Fruit fly (Drosophila melanogaster): ENCODE results near the gene sens-2.

sens-2 gene

DNA sequence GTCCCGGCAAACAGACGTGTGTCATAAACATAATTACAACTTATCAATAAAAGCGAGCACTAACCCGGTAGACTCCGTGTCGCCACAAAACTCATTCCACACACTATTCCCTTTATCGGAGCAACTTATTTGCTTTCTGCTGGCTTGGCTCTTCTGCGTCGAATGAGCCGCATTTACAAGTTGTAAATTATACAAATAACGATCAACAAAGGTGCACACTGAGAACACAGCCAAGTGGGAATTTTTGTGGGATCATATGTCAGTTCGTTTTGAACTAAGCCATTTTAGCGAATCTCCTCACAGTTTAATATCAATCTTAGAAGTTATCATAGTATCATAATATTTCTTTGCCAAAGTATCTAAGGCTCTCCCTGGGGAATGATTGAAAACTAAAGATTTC lies 3.4 kb upstream of the sens-2 start:
- TF ChIP-seq HLH106 (tag; optimal IDR thresholded peaks at IDR 0.05) (no peak), woc (GFP tag; optimal IDR thresholded peaks at IDR 0.05) (no peak), N (GFP tag; optimal IDR thresholded peaks at IDR 0.05) (no peak), dsf (GFP tag; optimal IDR thresholded peaks at IDR 0.05; ENCODE audit: borderline replicate concordance) (no peak), Rel (GFP tag; optimal IDR thresholded peaks at IDR 0.05) (no peak), Rel (tag; optimal IDR thresholded peaks at IDR 0.05) (no peak), jim (GFP tag; optimal IDR thresholded peaks at IDR 0.05) (no peak), foxo (GFP tag; optimal IDR thresholded peaks at IDR 0.05) (no peak), CrebA (GFP tag; optimal IDR thresholded peaks at IDR 0.05; ENCODE audit: borderline replicate concordance) (no peak), ey (GFP tag; optimal IDR thresholded peaks at IDR 0.05) (no peak), Sp1 (GFP tag; optimal IDR thresholded peaks at IDR 0.05) (no peak), Abd-B (GFP tag; optimal IDR thresholded peaks at IDR 0.05) (no peak), dl (GFP tag; optimal IDR thresholded peaks at IDR 0.05; ENCODE audit: insufficient read depth in 1 of 2, partially characterized antibody in 2 of 2) (no peak), Hr78 (GFP tag; optimal IDR thresholded peaks at IDR 0.05) (no peak), fru (GFP tag; optimal IDR thresholded peaks at IDR 0.05) (no peak), Dif (GFP tag; optimal IDR thresholded peaks at IDR 0.05; ENCODE audit: partially characterized antibody) (no peak), h (GFP tag; optimal IDR thresholded peaks at IDR 0.05) (no peak)

DNA sequence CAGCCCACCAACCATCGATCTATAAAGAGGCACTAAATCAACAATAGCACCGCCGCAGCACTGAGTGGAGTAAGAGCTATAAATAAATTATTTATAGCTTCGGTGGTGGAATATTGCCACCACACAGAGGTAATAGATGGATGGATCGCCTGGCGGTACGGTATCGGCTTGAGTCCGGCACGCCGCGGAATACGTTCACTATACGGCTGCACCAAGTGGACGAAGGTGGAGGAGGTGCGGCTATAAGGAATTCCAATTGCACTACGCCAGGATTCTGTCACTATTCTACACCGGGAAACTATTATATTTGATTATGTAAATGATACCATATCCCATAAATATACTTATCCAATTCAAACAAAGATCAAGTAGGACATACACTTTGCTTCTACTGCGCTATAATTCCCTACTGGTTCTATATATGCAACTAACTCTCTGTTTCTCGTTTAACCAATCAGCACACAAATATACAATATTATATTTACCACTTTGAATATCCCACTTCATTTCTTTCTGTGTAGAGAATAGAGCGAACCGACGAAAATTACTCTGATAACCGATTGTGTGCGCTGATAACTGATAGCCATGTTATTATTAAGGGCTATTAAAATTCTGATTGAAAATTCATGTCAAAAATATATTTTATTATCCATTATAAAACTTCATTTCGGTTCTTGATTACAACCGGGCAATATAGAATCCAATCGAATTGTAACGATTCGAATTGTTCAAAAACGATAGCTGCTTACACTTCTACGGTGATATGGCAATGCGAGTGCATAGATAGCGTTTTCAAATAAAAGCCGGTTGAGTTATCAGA lies 2.3 kb upstream of the sens-2 start:
- TF ChIP-seq sv (GFP tag; optimal IDR thresholded peaks at IDR 0.05) (peak; percentile 17), tai (GFP tag; optimal IDR thresholded peaks at IDR 0.05) (no peak)

DNA sequence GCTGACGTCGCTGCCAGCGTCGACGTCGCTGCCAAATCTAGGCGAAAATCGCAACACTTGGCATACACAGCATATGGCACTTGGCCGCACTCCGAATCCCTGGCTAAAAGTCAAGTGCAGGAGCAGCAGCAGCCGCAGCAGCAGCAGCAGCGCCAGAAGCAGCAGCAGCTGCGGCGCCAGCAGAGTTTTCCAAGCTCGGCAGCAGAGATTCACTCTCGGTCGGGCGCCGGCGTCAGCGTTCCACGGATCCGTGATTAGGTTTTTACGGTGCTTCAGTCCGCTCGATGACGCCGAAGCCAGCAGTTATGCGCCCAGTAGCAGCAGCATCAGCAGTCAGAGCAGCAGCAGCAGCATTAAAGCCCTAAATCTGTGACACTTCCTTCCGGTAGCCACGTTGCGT lies 310 bp downstream of the sens-2 start:
- TF ChIP-seq N (GFP tag; optimal IDR thresholded peaks at IDR 0.05): no peak
- no peak for TF ChIP-seq pan (optimal IDR thresholded peaks at IDR 0.05)
- no peak for TF ChIP-seq Jra (GFP tag; optimal IDR thresholded peaks at IDR 0.05)
- no peak for TF ChIP-seq Vsx2 (GFP tag; optimal IDR thresholded peaks at IDR 0.05; ENCODE audit: partially characterized antibody)
- no peak for TF ChIP-seq Hr78 (GFP tag; optimal IDR thresholded peaks at IDR 0.05)
- TF ChIP-seq dl (GFP tag; optimal IDR thresholded peaks at IDR 0.05; ENCODE audit: insufficient read depth in 1 of 2, partially characterized antibody in 2 of 2): no peak
- TF ChIP-seq Dfd (GFP tag; optimal IDR thresholded peaks at IDR 0.05): peak; percentile 30
- no peak for TF ChIP-seq psq (GFP tag; optimal IDR thresholded peaks at IDR 0.05)
- no peak for TF ChIP-seq fru (GFP tag; optimal IDR thresholded peaks at IDR 0.05)

DNA sequence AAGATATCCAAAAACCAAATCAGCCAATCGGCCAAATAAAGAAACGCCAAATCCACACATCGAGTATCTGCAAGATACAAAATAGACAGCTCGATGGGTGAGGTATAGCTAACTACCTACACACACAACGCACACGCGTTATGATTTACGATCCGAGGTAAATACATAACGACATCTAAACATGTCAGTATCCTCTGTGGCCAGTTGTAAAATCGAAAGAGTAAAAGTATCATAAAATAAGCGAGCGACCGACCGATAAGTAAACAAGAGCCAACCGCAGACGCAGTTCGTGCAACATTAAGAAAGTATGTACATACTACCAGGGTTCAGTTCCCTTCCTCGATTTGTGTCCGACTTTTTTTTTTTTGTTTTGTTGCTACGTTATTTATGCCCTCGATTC lies 4.6 kb downstream of the sens-2 start:
- TF ChIP-seq N (GFP tag; optimal IDR thresholded peaks at IDR 0.05) (no peak), Hnf4 (GFP tag; optimal IDR thresholded peaks at IDR 0.05) (no peak), psq (GFP tag; optimal IDR thresholded peaks at IDR 0.05) (no peak), dsf (GFP tag; optimal IDR thresholded peaks at IDR 0.05; ENCODE audit: borderline replicate concordance) (no peak), Myc (optimal IDR thresholded peaks at IDR 0.05) (no peak), Dif (GFP tag; optimal IDR thresholded peaks at IDR 0.05; ENCODE audit: partially characterized antibody) (no peak), foxo (GFP tag; optimal IDR thresholded peaks at IDR 0.05) (no peak), h (GFP tag; optimal IDR thresholded peaks at IDR 0.05) (no peak), lola (GFP tag; optimal IDR thresholded peaks at IDR 0.05) (no peak), Vsx2 (GFP tag; optimal IDR thresholded peaks at IDR 0.05; ENCODE audit: partially characterized antibody) (no peak), Sp1 (GFP tag; optimal IDR thresholded peaks at IDR 0.05) (no peak), CG9705 (GFP tag; optimal IDR thresholded peaks at IDR 0.05) (no peak), HLH106 (tag; optimal IDR thresholded peaks at IDR 0.05) (no peak), usp (GFP tag; optimal IDR thresholded peaks at IDR 0.05) (no peak), dmrt93B (GFP tag; optimal IDR thresholded peaks at IDR 0.05) (no peak), CG32264 (GFP tag; optimal IDR thresholded peaks at IDR 0.05) (no peak), sv (GFP tag; optimal IDR thresholded peaks at IDR 0.05) (no peak), Hr78 (GFP tag; optimal IDR thresholded peaks at IDR 0.05) (no peak), OdsH (GFP tag; optimal IDR thresholded peaks at IDR 0.05) (no peak), Jra (GFP tag; optimal IDR thresholded peaks at IDR 0.05) (no peak)

Data from whole organism, wandering third instar larva.